Worm (Caenorhabditis elegans) whole organism, L1 larva: Measurements from ENCODE around the gene T06E6.15.
"Not testable (repeated sequence)": the region's sequence is repeated elsewhere in the genome, so short reads cannot be mapped to it uniquely, and the experiment has no call there.

Experiments used
- ama-1 ChIP-seq: fragments of 150-350 bp; optimal IDR thresholded peaks from 2 replicates; lab custom pipeline; 2014
- ceh-82 ChIP-seq, 3 experiments: fragments of 150-350 bp in 1 of 3; sonication (generic microtip) in 2 of 3; optimal IDR thresholded peaks; 2 replicates each; lab custom pipeline; 2014 to 2017; ENCODE audit warnings: missing biosample characterization in 3 of 3, missing genetic modification characterization in 3 of 3
- egl-27 ChIP-seq, 2 experiments: fragments of 150-350 bp in 1 of 2; sonication (generic microtip); optimal IDR thresholded peaks; 3 replicates each; lab custom pipeline; 2017 to 2018; ENCODE audit warnings: missing biosample characterization in 2 of 2, missing genetic modification characterization in 2 of 2, missing genetic modification reagents in 2 of 2
- elt-3 ChIP-seq, 6 experiments: fragments of 150-350 bp in 1 of 6; sonication (generic microtip); optimal IDR thresholded peaks; 2 replicates each; lab custom pipeline; 2017 to 2018; ENCODE audit warnings: missing biosample characterization in 6 of 6, missing genetic modification characterization in 6 of 6, inconsistent platforms in 1 of 6
- lin-35 ChIP-seq, 2 experiments: fragments of 150-350 bp; optimal IDR thresholded peaks; 2 replicates each; lab custom pipeline; 2014; ENCODE audit warnings: missing biosample characterization in 2 of 2, missing genetic modification characterization in 2 of 2, missing genetic modification reagents in 2 of 2
- mep-1 ChIP-seq: fragments of 150-350 bp; optimal IDR thresholded peaks from 2 replicates; lab custom pipeline; 2014; ENCODE audit warnings: missing biosample characterization, missing genetic modification characterization
- nhr-47 ChIP-seq: sonication (generic microtip); optimal IDR thresholded peaks from 2 replicates; lab custom pipeline; 2016; ENCODE audit warnings: mild to moderate bottlenecking, missing genetic modification characterization, moderate library complexity, missing compliant biosample characterization
- tbx-2 ChIP-seq: sonication (generic microtip); optimal IDR thresholded peaks from 2 replicates; lab custom pipeline; 2016; ENCODE audit warnings: missing genetic modification characterization, missing compliant biosample characterization
- unc-30 ChIP-seq: sonication (generic microtip); optimal IDR thresholded peaks from 2 replicates; lab custom pipeline; 2017; ENCODE audit warnings: missing biosample characterization, missing genetic modification characterization
- zag-1 ChIP-seq: fragments of 150-350 bp; optimal IDR thresholded peaks from 2 replicates; lab custom pipeline; 2014; ENCODE audit warnings: missing biosample characterization, missing genetic modification characterization

DNA sequence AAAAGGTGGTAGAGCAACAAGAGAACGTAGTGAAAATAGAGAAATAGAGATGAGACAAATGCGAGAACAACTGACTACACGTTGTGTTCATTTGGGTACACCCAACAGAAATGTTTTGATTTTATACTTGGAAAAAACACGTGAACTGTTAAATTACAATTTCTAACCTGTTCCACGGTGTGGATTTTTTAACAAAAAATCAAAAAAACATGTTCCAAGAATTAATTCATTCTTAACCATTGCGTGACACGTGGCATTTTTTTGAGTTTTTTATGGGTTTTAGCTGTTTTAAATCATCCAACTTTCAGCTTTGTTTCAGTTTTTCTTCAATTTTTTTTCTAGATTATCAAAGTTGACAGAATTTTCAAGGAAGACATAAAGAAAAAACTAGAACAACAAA is 38.2 kb downstream of the T06E6.15 start, which contains the start of gene ech-1.1:
- TF ChIP-seq lin-35 (GFP tag; optimal IDR thresholded peaks at IDR 0.05; lab: Kevin White, UChicago); zag-1 (tag; lab: Kevin White, UChicago); mep-1 (tag; lab: Kevin White, UChicago); unc-30 (tag; lab: Kevin White, UChicago); ama-1 (lab: Kevin White, UChicago); elt-3 (tag; optimal IDR thresholded peaks at IDR 0.05; lab: Kevin White, UChicago); nhr-47 (tag; lab: Kevin White, UChicago); egl-27 (tag; optimal IDR thresholded peaks at IDR 0.05; lab: Kevin White, UChicago); tbx-2 (tag; lab: Kevin White, UChicago); ceh-82 (tag; optimal IDR thresholded peaks at IDR 0.05; lab: Kevin White, UChicago): not testable (repeated sequence)
